Worm (Caenorhabditis elegans): Measurements from ENCODE around the gene C01G10.1.

The C01G10.1 gene

DNA sequence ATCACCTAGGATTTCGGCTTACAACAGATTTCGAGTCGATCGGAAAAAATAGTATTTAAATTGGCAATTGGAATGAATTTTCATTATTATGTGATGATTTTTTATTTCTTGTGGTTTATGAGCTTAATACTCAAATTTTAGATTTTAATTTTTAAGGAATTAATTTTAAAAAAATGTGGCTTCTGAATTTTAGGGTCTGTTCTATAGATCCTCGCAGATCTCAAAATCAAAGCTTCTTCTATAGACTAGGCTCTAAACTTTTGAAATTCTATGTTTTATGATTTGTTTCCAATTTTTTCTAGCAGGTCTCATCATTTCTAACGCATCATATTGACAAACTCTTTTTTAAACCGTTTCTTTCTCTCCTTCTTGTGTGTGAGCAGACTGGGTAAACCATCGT is 6.9 kb upstream of the C01G10.1 start, which contains the start of gene txt-12:
Gene txt-12, plus strand, starts transcription at position 301 of the 400 bp plus-strand sequence.
- no peak for TF ChIP-seq fkh-10 (GFP tag; optimal IDR thresholded peaks at IDR 0.05)
- no peak for TF ChIP-seq unc-39 (tag; optimal IDR thresholded peaks at IDR 0.05)
- no peak for TF ChIP-seq nhr-10 (tag; optimal IDR thresholded peaks at IDR 0.05)
- TF ChIP-seq mep-1 (tag; optimal IDR thresholded peaks at IDR 0.05), result no peak
- no peak for TF ChIP-seq pqm-1 (tag; optimal IDR thresholded peaks at IDR 0.05)
- TF ChIP-seq hlh-30 (tag; optimal IDR thresholded peaks at IDR 0.05; ENCODE audit: insufficient read depth), result no peak
- no peak for TF ChIP-seq sdz-12 (GFP tag; optimal IDR thresholded peaks at IDR 0.05)
- no peak for TF ChIP-seq F49E8.2 (tag; optimal IDR thresholded peaks at IDR 0.05; ENCODE audit: borderline replicate concordance)

DNA sequence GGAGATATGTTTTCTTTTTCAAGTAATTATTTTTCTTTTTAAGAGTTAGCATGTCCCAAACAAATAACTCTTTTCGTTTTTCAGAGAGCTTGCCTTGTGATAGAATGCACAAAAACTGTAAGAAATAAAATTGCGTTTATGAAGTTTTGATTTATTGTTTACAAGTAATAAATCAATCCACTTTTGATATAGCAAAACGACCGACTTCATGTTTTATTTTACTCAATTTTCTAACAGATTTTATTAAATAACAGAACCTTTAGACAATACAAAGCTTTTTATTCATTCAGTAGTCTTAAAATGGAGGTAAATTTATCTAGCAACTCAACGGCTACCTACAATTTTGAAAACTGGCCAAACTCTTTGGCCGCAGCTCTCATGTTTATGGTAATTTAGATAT is 4.8 kb upstream of the C01G10.1 start, which contains the start of gene srx-78:
Gene srx-78, plus strand, starts transcription at position 301 of the 400 bp plus-strand sequence.
- no peak for TF ChIP-seq sdz-12 (GFP tag; optimal IDR thresholded peaks at IDR 0.05)
- no peak for TF ChIP-seq unc-39 (tag; optimal IDR thresholded peaks at IDR 0.05)

DNA sequence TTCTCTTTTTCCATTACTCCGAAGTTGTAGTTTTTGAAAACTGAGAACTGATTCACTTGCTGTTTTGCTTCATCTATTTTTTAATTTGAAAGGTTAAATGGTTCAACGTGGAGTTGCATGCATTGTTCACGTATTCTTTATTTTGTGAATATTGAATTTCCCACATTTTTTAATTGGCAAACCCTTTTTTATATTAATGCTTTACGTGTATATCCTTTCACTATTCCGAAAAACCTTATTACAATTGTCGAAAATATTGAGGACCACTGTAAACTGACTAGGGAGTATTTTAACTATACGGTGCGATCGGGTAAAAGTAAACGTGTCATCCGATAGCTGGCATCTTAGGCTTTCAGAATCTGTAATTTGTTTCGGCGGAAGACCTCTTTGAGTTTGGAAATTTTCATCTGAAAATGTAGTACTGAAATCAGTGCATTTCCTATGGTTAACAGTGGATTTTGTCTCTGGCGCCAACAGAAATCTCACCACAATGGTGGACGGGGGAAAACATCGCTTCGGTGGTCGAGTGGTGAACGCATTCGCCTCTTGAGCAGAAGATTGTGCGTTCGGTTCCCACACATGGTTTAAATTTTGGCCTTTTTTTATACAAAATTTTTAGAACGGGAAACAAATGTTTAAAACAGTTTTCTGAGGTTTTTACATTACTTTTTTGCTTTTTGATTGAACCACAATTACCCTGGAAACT is 6.5 kb downstream of the C01G10.1 start, which contains the start of gene C01G10.14:
Gene C01G10.14, minus strand, starts transcription at position 51 of the 706 bp plus-strand sequence.
- TF ChIP-seq ceh-44 (GFP tag; IDR thresholded peaks at IDR 0.05) (0 out of 2 replicates have a peak, but pooled peaks have one; percentile 37), dmd-8 (GFP tag; IDR thresholded peaks at IDR 0.05) (0 out of 2 replicates have a peak, but pooled peaks have one; percentile 58), hmg-1.1 (GFP tag; IDR thresholded peaks at IDR 0.05) (peak; percentile 21; the same call in 1 of the 2 replicates), lim-7 (GFP tag; IDR thresholded peaks at IDR 0.05) (peak; percentile 67), egl-43 (GFP tag; IDR thresholded peaks at IDR 0.05) (0 out of 2 replicates have a peak, but pooled peaks have one; percentile 14)

DNA sequence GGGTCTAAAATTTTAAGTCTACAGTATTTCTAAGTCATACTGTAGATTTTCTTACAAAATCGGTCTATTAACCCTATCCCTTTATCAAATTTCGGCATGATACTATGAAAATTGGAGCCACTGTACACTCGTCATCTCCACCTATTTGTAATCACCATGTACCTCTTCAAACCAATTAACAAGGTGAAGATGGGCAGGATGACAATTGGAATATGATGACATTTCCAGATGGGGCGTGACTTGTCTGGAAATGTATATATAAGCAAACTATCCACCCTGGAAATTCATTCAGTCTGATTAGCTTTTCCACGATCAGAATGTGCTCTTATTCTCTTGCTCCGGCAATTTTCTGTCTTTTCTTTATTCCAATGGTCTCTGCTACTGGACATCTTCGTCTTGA is 9.7 kb downstream of the C01G10.1 start, which contains the start of gene Y75B12A.2:
Gene Y75B12A.2, plus strand, starts transcription at position 301 of the 400 bp plus-strand sequence.
- no peak for TF ChIP-seq madf-5 (GFP tag; IDR thresholded peaks at IDR 0.05)
- no peak for TF ChIP-seq ctbp-1 (GFP tag; IDR thresholded peaks at IDR 0.05)
- no peak for TF ChIP-seq hlh-11 (tag; optimal IDR thresholded peaks at IDR 0.05)
- TF ChIP-seq lin-29 (GFP tag; IDR thresholded peaks at IDR 0.05), result no peak
- no peak for TF ChIP-seq php-3 (GFP tag; IDR thresholded peaks at IDR 0.05)
- TF ChIP-seq lsy-2 (tag; optimal IDR thresholded peaks at IDR 0.05), result no peak
- TF ChIP-seq lir-3 (tag; optimal IDR thresholded peaks at IDR 0.05), result no peak
- TF ChIP-seq nhr-11 (tag; optimal IDR thresholded peaks at IDR 0.05), result no peak
- no peak for TF ChIP-seq zag-1 (tag; optimal IDR thresholded peaks at IDR 0.05)
- TF ChIP-seq zfp-3 (GFP tag; conservative IDR thresholded peaks at IDR 0.05), result no peak
- TF ChIP-seq hif-1 (tag; optimal IDR thresholded peaks at IDR 0.05), result no peak
- no peak for TF ChIP-seq egl-43 (GFP tag; IDR thresholded peaks at IDR 0.05)
- TF ChIP-seq dve-1 (tag; optimal IDR thresholded peaks at IDR 0.05; ENCODE audit: insufficient read depth), result no peak
- TF ChIP-seq spr-3 (GFP tag; optimal IDR thresholded peaks at IDR 0.05), result no peak
- TF ChIP-seq F37D6.2 (tag; optimal IDR thresholded peaks at IDR 0.05), result no peak
- no peak for TF ChIP-seq mxl-3 (GFP tag; optimal IDR thresholded peaks at IDR 0.05)
- TF ChIP-seq ceh-82 (tag; optimal IDR thresholded peaks at IDR 0.05), result no peak

DNA sequence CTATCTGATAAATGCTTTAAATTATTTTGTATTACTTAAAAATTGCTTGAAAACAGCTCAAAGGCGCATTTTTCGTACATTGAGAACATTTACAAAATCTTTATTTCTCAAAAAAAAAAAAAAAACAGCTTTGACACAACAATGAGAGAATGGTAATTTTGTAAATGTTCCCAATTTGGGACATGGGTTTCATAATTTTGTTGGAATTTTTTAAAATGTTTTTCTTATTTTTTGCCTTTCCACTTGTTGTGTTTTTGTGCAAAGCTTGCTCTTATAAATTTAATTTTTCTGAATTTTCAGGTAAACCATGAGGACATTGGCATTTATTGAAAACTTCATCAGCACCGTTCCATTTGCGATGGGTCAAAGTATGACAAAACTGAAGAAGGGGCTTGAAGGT is 12.1 kb downstream of the C01G10.1 start, which contains the start of gene T01G5.7:
Gene T01G5.7, plus strand, starts transcription at position 301 of the 400 bp plus-strand sequence.
- TF ChIP-seq ceh-32 (tag; optimal IDR thresholded peaks at IDR 0.05; ENCODE audit: poor library complexity) (no peak), zfp-3 (GFP tag; conservative IDR thresholded peaks at IDR 0.05) (no peak), cey-2 (tag; optimal IDR thresholded peaks at IDR 0.05; ENCODE audit: borderline replicate concordance, insufficient read depth) (no peak), lim-7 (GFP tag; IDR thresholded peaks at IDR 0.05) (no peak), lin-1 (GFP tag; IDR thresholded peaks at IDR 0.05) (no peak), lir-3 (tag; optimal IDR thresholded peaks at IDR 0.05) (no peak), ceh-20 (GFP tag; IDR thresholded peaks at IDR 0.05) (no peak), ces-1 (GFP tag; optimal IDR thresholded peaks at IDR 0.05) (no peak), Y48G9A.11 (GFP tag; IDR thresholded peaks at IDR 0.05) (no peak), lin-13 (GFP tag; optimal IDR thresholded peaks at IDR 0.05) (no peak), hlh-11 (tag; optimal IDR thresholded peaks at IDR 0.05) (no peak), ceh-28 (tag; optimal IDR thresholded peaks at IDR 0.05) (no peak), T26A8.4 (GFP tag; IDR thresholded peaks at IDR 0.05) (no peak), mdt-29 (GFP tag; IDR thresholded peaks at IDR 0.05) (no peak), spr-1 (tag; optimal IDR thresholded peaks at IDR 0.05) (no peak), egl-27 (tag; optimal IDR thresholded peaks at IDR 0.05) (no peak)
